Fruit fly (Drosophila melanogaster): Measurements from ENCODE around the gene sstn.

sstn gene

dm6 chr3L:15094589-15095288 is at the start of gene sstn, which contains the start of the genes Plp and GlyRS (continued):
- no peak for TF ChIP-seq Rx (GFP tag; IDR thresholded peaks at IDR 0.05)
- no peak for TF ChIP-seq CG32772 (GFP tag; IDR thresholded peaks at IDR 0.05)
- no peak for TF ChIP-seq CG8944 (GFP tag; optimal IDR thresholded peaks at IDR 0.05)
- TF ChIP-seq so (GFP tag; IDR thresholded peaks at IDR 0.05): no peak
- TF ChIP-seq CG8359 (GFP tag; optimal IDR thresholded peaks at IDR 0.05; ENCODE audit: borderline replicate concordance): no peak
- TF ChIP-seq CG7839 (tag; optimal IDR thresholded peaks at IDR 0.05): peak; percentile 57
- TF ChIP-seq Mes4 (GFP tag; optimal IDR thresholded peaks at IDR 0.05): no peak
- peak; percentile 7 for TF ChIP-seq HmgZ (tag; optimal IDR thresholded peaks at IDR 0.05)
- TF ChIP-seq Opbp (GFP tag; IDR thresholded peaks at IDR 0.05; ENCODE audit: partially characterized antibody): peak; percentile 52; the same call in 2 of the 3 replicates
- TF ChIP-seq nau (GFP tag; optimal IDR thresholded peaks at IDR 0.05): no peak
- TF ChIP-seq Tbp (GFP tag; optimal IDR thresholded peaks at IDR 0.05): no peak
- TF ChIP-seq cato (GFP tag; optimal IDR thresholded peaks at IDR 0.05; ENCODE audit: borderline replicate concordance): no peak
- TF ChIP-seq insv (GFP tag; optimal IDR thresholded peaks at IDR 0.05): peak in 1 of 2 experiments; percentile 8
- TF ChIP-seq tup (GFP tag; optimal IDR thresholded peaks at IDR 0.05): no peak
- TF ChIP-seq CG15514 (GFP tag; optimal IDR thresholded peaks at IDR 0.05): peak; percentile 40
- no peak for TF ChIP-seq Oaz (GFP tag; IDR thresholded peaks at IDR 0.05)
- TF ChIP-seq Ets97D (GFP tag; optimal IDR thresholded peaks at IDR 0.05): no peak
- peak; percentile 19; the same call in 1 of the 2 replicates for TF ChIP-seq slbo (GFP tag; IDR thresholded peaks at IDR 0.05)
- TF ChIP-seq HmgD (GFP tag; optimal IDR thresholded peaks at IDR 0.05): no peak
- TF ChIP-seq CG18011 (GFP tag; optimal IDR thresholded peaks at IDR 0.05): no peak
- TF ChIP-seq NC2β (GFP tag; optimal IDR thresholded peaks at IDR 0.05): no peak
- peak; percentile 14 for TF ChIP-seq zfh2 (GFP tag; optimal IDR thresholded peaks at IDR 0.05)
- TF ChIP-seq ind (GFP tag; optimal IDR thresholded peaks at IDR 0.05): peak; percentile 48
- TF ChIP-seq vfl (GFP tag; optimal IDR thresholded peaks at IDR 0.05): no peak
- TF ChIP-seq CG2889 (GFP tag; IDR thresholded peaks at IDR 0.05): no peak
- TF ChIP-seq CG12071 (GFP tag; optimal IDR thresholded peaks at IDR 0.05): no peak
- TF ChIP-seq CG11085 (GFP tag; IDR thresholded peaks at IDR 0.05): no peak
- no peak for TF ChIP-seq BtbVII (GFP tag; optimal IDR thresholded peaks at IDR 0.05)
- no peak for TF ChIP-seq ab (GFP tag; optimal IDR thresholded peaks at IDR 0.05)
- TF ChIP-seq CG1602 (GFP tag; optimal IDR thresholded peaks at IDR 0.05): peak; percentile 26
- peak; percentile 90 for TF ChIP-seq CG15479 (GFP tag; optimal IDR thresholded peaks at IDR 0.05)
- TF ChIP-seq vnd (GFP tag; IDR thresholded peaks at IDR 0.05; ENCODE audit: partially characterized antibody): no peak
- peak; percentile 85 for TF ChIP-seq CG31441 (GFP tag; IDR thresholded peaks at IDR 0.05)
- no peak for TF ChIP-seq shn (GFP tag; optimal IDR thresholded peaks at IDR 0.05)
- peak; percentile 51; the same call in 1 of the 2 replicates for TF ChIP-seq vvl (GFP tag; IDR thresholded peaks at IDR 0.05)
- no peak for TF ChIP-seq H2.0 (GFP tag; IDR thresholded peaks at IDR 0.05)
- no peak for TF ChIP-seq slou (GFP tag; optimal IDR thresholded peaks at IDR 0.05)
- no peak for TF ChIP-seq CG10959 (GFP tag; IDR thresholded peaks at IDR 0.05)
- no peak for TF ChIP-seq CG3726 (GFP tag; IDR thresholded peaks at IDR 0.05)
- TF ChIP-seq CG2120 (GFP tag; optimal IDR thresholded peaks at IDR 0.05): peak; percentile 22
- TF ChIP-seq CG7556 (GFP tag; optimal IDR thresholded peaks at IDR 0.05): peak; percentile 51
- TF ChIP-seq Sry-β (GFP tag; optimal IDR thresholded peaks at IDR 0.05): peak; percentile 95
- no peak for TF ChIP-seq Hr39 (optimal IDR thresholded peaks at IDR 0.05)
- TF ChIP-seq chn (GFP tag; optimal IDR thresholded peaks at IDR 0.05): no peak
- TF ChIP-seq CG33557 (GFP tag; optimal IDR thresholded peaks at IDR 0.05): peak; percentile 58
- TF ChIP-seq CG12744 (GFP tag; optimal IDR thresholded peaks at IDR 0.05): no peak
- no peak for TF ChIP-seq ro (GFP tag; IDR thresholded peaks at IDR 0.05)
- TF ChIP-seq CG10267 (tag; optimal IDR thresholded peaks at IDR 0.05): peak; percentile 99
- no peak for TF ChIP-seq CG17359 (tag; optimal IDR thresholded peaks at IDR 0.05)
- TF ChIP-seq MESR4 (GFP tag; optimal IDR thresholded peaks at IDR 0.05): peak; percentile 72
- TF ChIP-seq CG31224 (GFP tag; IDR thresholded peaks at IDR 0.05): no peak
